Worm (Caenorhabditis elegans) whole organism, late embryonic: ENCODE results near the gene str-121.

Source experiments
- ceh-22 ChIP-seq: sonication (generic microtip); optimal IDR thresholded peaks from 2 replicates; lab custom pipeline; 2017; ENCODE audit warnings: missing biosample characterization, missing genetic modification characterization
- che-1 ChIP-seq: sonication (generic microtip); optimal IDR thresholded peaks from 2 replicates; lab custom pipeline; 2016; ENCODE audit warnings: mild to moderate bottlenecking, missing genetic modification characterization, missing compliant biosample characterization
- dmd-4 ChIP-seq: sonication (generic microtip); optimal IDR thresholded peaks from 2 replicates; lab custom pipeline; 2016; ENCODE audit warnings: borderline replicate concordance, missing genetic modification characterization, missing compliant biosample characterization
- gmeb-2 ChIP-seq: sonication (generic microtip); optimal IDR thresholded peaks from 2 replicates; lab custom pipeline; 2016; ENCODE audit warnings: missing genetic modification characterization, inconsistent platforms, missing compliant biosample characterization
- hlh-15 ChIP-seq: sonication (generic microtip); optimal IDR thresholded peaks from 2 replicates; lab custom pipeline; 2016; ENCODE audit warnings: missing genetic modification characterization, missing compliant biosample characterization
- pha-4 ChIP-seq: fragments of 150-350 bp; optimal IDR thresholded peaks from 2 replicates; lab custom pipeline; 2018; ENCODE audit warnings: missing biosample characterization, missing genetic modification reagents, missing genetic modification characterization
- pqm-1 ChIP-seq: sonication (generic microtip); optimal IDR thresholded peaks from 2 replicates; lab custom pipeline; 2016; ENCODE audit warnings: missing genetic modification characterization, missing compliant biosample characterization
- ref-2 ChIP-seq: sonication (generic microtip); optimal IDR thresholded peaks from 2 replicates; lab custom pipeline; 2016; ENCODE audit warnings: missing genetic modification characterization, missing compliant biosample characterization
- rnt-1 ChIP-seq: sonication (generic microtip); optimal IDR thresholded peaks from 2 replicates; lab custom pipeline; 2016; ENCODE audit warnings: missing genetic modification characterization, missing compliant biosample characterization
- tbx-7 ChIP-seq: sonication (generic microtip); optimal IDR thresholded peaks from 2 replicates; lab custom pipeline; 2016; ENCODE audit warnings: missing genotype, missing genetic modification characterization, missing compliant biosample characterization
- unc-86 ChIP-seq: sonication (generic microtip); optimal IDR thresholded peaks from 2 replicates; lab custom pipeline; 2016; ENCODE audit warnings: missing genetic modification characterization, missing compliant biosample characterization
- zip-5 ChIP-seq: sonication (generic microtip); optimal IDR thresholded peaks from 2 replicates; lab custom pipeline; 2016; ENCODE audit warnings: missing genetic modification characterization, missing compliant biosample characterization

- TF ChIP-seq dmd-4 (no peak), ref-2 (tag; lab: Kevin White, UChicago) (no peak), hlh-15 (tag; lab: Kevin White, UChicago) (no peak), tbx-7 (tag; lab: Kevin White, UChicago) (no peak), ceh-22 (tag; lab: Kevin White, UChicago) (no peak), pha-4 (tag; lab: Kevin White, UChicago) (no peak), che-1 (tag; lab: Kevin White, UChicago) (no peak), rnt-1 (tag; lab: Kevin White, UChicago) (no peak), unc-86 (tag; lab: Kevin White, UChicago) (no peak), zip-5 (tag; lab: Kevin White, UChicago) (no peak), pqm-1 (tag; lab: Kevin White, UChicago) (no peak), gmeb-2 (no peak)
These were observed 2.8 kb downstream of the str-121 start, which contains the start of gene oac-39 for ce11 chrV:251652-252051.
